Fruit fly (Drosophila melanogaster) whole organism, wandering third instar larva: ENCODE data around the gene Tsr1.

ENCODE experiments used
- Abd-B ChIP-seq: fragments of >200 bp; optimal IDR thresholded peaks from 2 replicates; lab custom pipeline; 2017; ENCODE audit warnings: missing biosample characterization, missing genetic modification characterization
- CG32264 ChIP-seq: fragments of 200-800 bp; sonication (Bioruptor generic); optimal IDR thresholded peaks from 2 replicates; lab custom pipeline; 2016; ENCODE audit warnings: missing biosample characterization, missing genetic modification characterization
- Hr83 ChIP-seq: fragments of 200-300 bp; sonication (Bioruptor generic); optimal IDR thresholded peaks from 2 replicates; lab custom pipeline; 2016; ENCODE audit warnings: missing biosample characterization, mild to moderate bottlenecking, missing genetic modification characterization, moderate library complexity; ENCODE audit not compliant: poor library complexity, severe bottlenecking
- Myc ChIP-seq: fragments of >200 bp; optimal IDR thresholded peaks from 2 replicates; lab custom pipeline; 2017
- Rel ChIP-seq, 2 experiments: fragments of 200-800 bp; sonication (Bioruptor generic) in 1 of 2; optimal IDR thresholded peaks; 2 replicates in 1 of 2; 3 replicates in 1 of 2; lab custom pipeline; 2016 to 2019; ENCODE audit warnings: mild to moderate bottlenecking in 2 of 2, missing biosample characterization in 2 of 2, missing genetic modification characterization in 2 of 2, moderate library complexity in 1 of 2
- Sp1 ChIP-seq: fragments of 200-800 bp; sonication (Bioruptor generic); optimal IDR thresholded peaks from 3 replicates; lab custom pipeline; 2019; ENCODE audit warnings: missing biosample characterization, mild to moderate bottlenecking, missing genetic modification characterization, moderate library complexity
- Vsx2 ChIP-seq: fragments of 200-300, 225-300 bp; sonication (Bioruptor generic); optimal IDR thresholded peaks from 2 replicates; lab custom pipeline; 2018; ENCODE audit warnings: missing biosample characterization, missing genetic modification characterization; ENCODE audit not compliant: partially characterized antibody
- dmrt93B ChIP-seq: fragments of 200-800 bp; sonication (Bioruptor generic); optimal IDR thresholded peaks from 2 replicates; lab custom pipeline; 2018; ENCODE audit warnings: missing biosample characterization, mild to moderate bottlenecking, missing genetic modification characterization
- jim ChIP-seq: fragments of 175-275, 200-325 bp; sonication (Bioruptor generic); optimal IDR thresholded peaks from 2 replicates; lab custom pipeline; 2016; ENCODE audit warnings: missing biosample characterization, mild to moderate bottlenecking, missing genetic modification characterization
- rgr ChIP-seq: fragments of 200-800 bp; sonication (Bioruptor generic); optimal IDR thresholded peaks from 3 replicates; lab custom pipeline; 2016; ENCODE audit warnings: missing biosample characterization, mild to moderate bottlenecking, missing genetic modification characterization

Gene Tsr1

dm6 chr3L:21386917-21387316, 51.9 kb downstream of the Tsr1 start:
- TF ChIP-seq rgr (GFP tag; lab: Kevin White, UChicago) (no peak), Rel (GFP tag; optimal IDR thresholded peaks at IDR 0.05; lab: Kevin White, UChicago) (no peak), Rel (tag; optimal IDR thresholded peaks at IDR 0.05; lab: Kevin White, UChicago) (no peak), Abd-B (GFP tag; lab: Kevin White, UChicago) (no peak), CG32264 (GFP tag; lab: Kevin White, UChicago) (no peak), Myc (lab: Kevin White, UChicago) (no peak), Sp1 (GFP tag; lab: Kevin White, UChicago) (no peak), Hr83 (GFP tag; lab: Kevin White, UChicago) (no peak), dmrt93B (GFP tag; lab: Kevin White, UChicago) (no peak), Vsx2 (no peak), jim (GFP tag; lab: Kevin White, UChicago) (no peak)
